Fruit fly (Drosophila melanogaster): Measurements from ENCODE around the gene NetA.

Gene NetA

dm6 chrX:14602421-14602846, 51.3 kb downstream of the NetA start, which contains the start of gene sbm (continued):
- no peak for TF ChIP-seq NK7.1 (GFP tag; optimal IDR thresholded peaks at IDR 0.05)
- TF ChIP-seq ttk (GFP tag; IDR thresholded peaks at IDR 0.05), result peak; percentile 29; the same call in 1 of the 2 replicates
- TF ChIP-seq Bgb (GFP tag; IDR thresholded peaks at IDR 0.05; ENCODE audit: partially characterized antibody), result peak; percentile 75
- peak; percentile 36 for TF ChIP-seq CG4282 (GFP tag; optimal IDR thresholded peaks at IDR 0.05)
- TF ChIP-seq Antp (GFP tag; optimal IDR thresholded peaks at IDR 0.05), result peak; percentile 77
- TF ChIP-seq MESR4 (GFP tag; optimal IDR thresholded peaks at IDR 0.05), result no peak
- no peak for TF ChIP-seq CG33557 (GFP tag; optimal IDR thresholded peaks at IDR 0.05)
- TF ChIP-seq chif (GFP tag; optimal IDR thresholded peaks at IDR 0.05), result peak; percentile 31
- peak; percentile 14 for TF ChIP-seq CHES-1-like (GFP tag; optimal IDR thresholded peaks at IDR 0.05)
- peak; percentile 53 for TF ChIP-seq CG9817 (tag; optimal IDR thresholded peaks at IDR 0.05)
- TF ChIP-seq Hsf (GFP tag; optimal IDR thresholded peaks at IDR 0.05), result peak; percentile 63
- TF ChIP-seq CG3407 (GFP tag; optimal IDR thresholded peaks at IDR 0.05), result no peak
- TF ChIP-seq CG10321 (GFP tag; IDR thresholded peaks at IDR 0.05), result no peak
- peak; percentile 34 for TF ChIP-seq CG30431 (GFP tag; optimal IDR thresholded peaks at IDR 0.05)
- no peak for TF ChIP-seq Ada2b (GFP tag; IDR thresholded peaks at IDR 0.05)
- peak; percentile 32 for TF ChIP-seq Abd-B (GFP tag; optimal IDR thresholded peaks at IDR 0.05)
- TF ChIP-seq CTCF (GFP tag; optimal IDR thresholded peaks at IDR 0.05), result peak; percentile 7
- TF ChIP-seq Hmr (GFP tag; optimal IDR thresholded peaks at IDR 0.05), result peak; percentile 36
- peak; percentile 59 for TF ChIP-seq knrl (GFP tag; IDR thresholded peaks at IDR 0.05; ENCODE audit: partially characterized antibody)
- TF ChIP-seq B-H2 (GFP tag; optimal IDR thresholded peaks at IDR 0.05), result no peak
- peak; percentile 81 for TF ChIP-seq Rfx (GFP tag; IDR thresholded peaks at IDR 0.05)
- 0 out of 3 replicates have a peak, but pooled peaks have one; percentile 21 for TF ChIP-seq Dbx (GFP tag; IDR thresholded peaks at IDR 0.05)
- TF ChIP-seq CG9215 (GFP tag; IDR thresholded peaks at IDR 0.05), result peak; percentile 42; the same call in 1 of the 2 replicates
- peak; percentile 26 for TF ChIP-seq maf-S (GFP tag; optimal IDR thresholded peaks at IDR 0.05)
- peak; percentile 5 for TF ChIP-seq Ssrp (tag; optimal IDR thresholded peaks at IDR 0.05)
- TF ChIP-seq CG1603 (tag; optimal IDR thresholded peaks at IDR 0.05), result peak; percentile 53
- peak; percentile 50; the same call in 1 of the 2 replicates for TF ChIP-seq inv (GFP tag; IDR thresholded peaks at IDR 0.05; ENCODE audit: partially characterized antibody)
- peak; percentile 57 for TF ChIP-seq Atf6 (GFP tag; IDR thresholded peaks at IDR 0.05)
- peak; percentile 40 for TF ChIP-seq jumu (GFP tag; optimal IDR thresholded peaks at IDR 0.05)
- no peak for TF ChIP-seq CG8388 (GFP tag; optimal IDR thresholded peaks at IDR 0.05)
- no peak for TF ChIP-seq CG11723 (GFP tag; optimal IDR thresholded peaks at IDR 0.05)
- TF ChIP-seq CG7357 (GFP tag; IDR thresholded peaks at IDR 0.05), result no peak
- TF ChIP-seq CG2129 (GFP tag; IDR thresholded peaks at IDR 0.05; ENCODE audit: partially characterized antibody), result 0 out of 2 replicates have a peak, but pooled peaks have one; percentile 29
- no peak for TF ChIP-seq Trl (optimal IDR thresholded peaks at IDR 0.05)
- TF ChIP-seq Trl (GFP tag; optimal IDR thresholded peaks at IDR 0.05), result peak; percentile 39
- 0 out of 3 replicates have a peak, but pooled peaks have one; percentile 16 for TF ChIP-seq CG14050 (GFP tag; IDR thresholded peaks at IDR 0.05)
- peak; percentile 29 for TF ChIP-seq HmgZ (tag; optimal IDR thresholded peaks at IDR 0.05)
- peak; percentile 0 for TF ChIP-seq Atf-2 (GFP tag; optimal IDR thresholded peaks at IDR 0.05)
- TF ChIP-seq Ets65A (GFP tag), result peak; percentile 95
- no peak for TF ChIP-seq gt (GFP tag; IDR thresholded peaks at IDR 0.05)
- TF ChIP-seq CG6813 (GFP tag; optimal IDR thresholded peaks at IDR 0.05), result no peak
- TF ChIP-seq E2f1 (GFP tag; IDR thresholded peaks at IDR 0.05), result peak; percentile 49; the same call in 1 of the 2 replicates
- TF ChIP-seq ind (GFP tag; optimal IDR thresholded peaks at IDR 0.05), result peak; percentile 53
- TF ChIP-seq CG18599 (GFP tag; optimal IDR thresholded peaks at IDR 0.05), result peak; percentile 37
- peak; percentile 20 for TF ChIP-seq Ets97D (GFP tag; optimal IDR thresholded peaks at IDR 0.05)
- no peak for TF ChIP-seq Mad (GFP tag; optimal IDR thresholded peaks at IDR 0.05)
- TF ChIP-seq CG14014 (GFP tag; IDR thresholded peaks at IDR 0.05), result 0 out of 2 replicates have a peak, but pooled peaks have one; percentile 12
- no peak for TF ChIP-seq aop (GFP tag; IDR thresholded peaks at IDR 0.05)
- TF ChIP-seq H2.0 (GFP tag; IDR thresholded peaks at IDR 0.05), result peak; percentile 39
- TF ChIP-seq esg (GFP tag; conservative IDR thresholded peaks at IDR 0.05), result peak; percentile 35
- TF ChIP-seq zfh1 (GFP tag; IDR thresholded peaks at IDR 0.05), result peak; percentile 67; the same call in 2 of the 3 replicates
- TF ChIP-seq Lhr (GFP tag; optimal IDR thresholded peaks at IDR 0.05), result no peak
